Worm (Caenorhabditis elegans) whole organism, late embryonic: ENCODE measurements around the gene F55F10.3.

Source experiments
- ama-1 ChIP-seq: fragments of 150-350 bp; optimal IDR thresholded peaks from 2 replicates; lab custom pipeline; 2014
- ceh-9 ChIP-seq: sonication (generic microtip); optimal IDR thresholded peaks from 2 replicates; lab custom pipeline; 2016; ENCODE audit warnings: mild to moderate bottlenecking, missing genetic modification characterization, inconsistent platforms, missing compliant biosample characterization
- dve-1 ChIP-seq: sonication (generic microtip); optimal IDR thresholded peaks from 2 replicates; lab custom pipeline; 2017; ENCODE audit warnings: antibody characterized with exemption, mild to moderate bottlenecking, missing genetic modification characterization, missing compliant biosample characterization
- fkh-10 ChIP-seq: fragments of 150-350 bp; optimal IDR thresholded peaks from 2 replicates; lab custom pipeline; 2014; ENCODE audit warnings: missing biosample characterization, missing genetic modification reagents, missing genetic modification characterization
- mec-3 ChIP-seq: sonication (generic microtip); optimal IDR thresholded peaks from 2 replicates; lab custom pipeline; 2016; ENCODE audit warnings: borderline replicate concordance, missing genetic modification characterization, missing compliant biosample characterization
- nhr-232 ChIP-seq: sonication (generic microtip); optimal IDR thresholded peaks from 2 replicates; lab custom pipeline; 2016; ENCODE audit warnings: missing genetic modification characterization, missing compliant biosample characterization
- ref-2 ChIP-seq: sonication (generic microtip); optimal IDR thresholded peaks from 2 replicates; lab custom pipeline; 2016; ENCODE audit warnings: missing genetic modification characterization, missing compliant biosample characterization
- unc-86 ChIP-seq: sonication (generic microtip); optimal IDR thresholded peaks from 2 replicates; lab custom pipeline; 2016; ENCODE audit warnings: missing genetic modification characterization, missing compliant biosample characterization

DNA sequence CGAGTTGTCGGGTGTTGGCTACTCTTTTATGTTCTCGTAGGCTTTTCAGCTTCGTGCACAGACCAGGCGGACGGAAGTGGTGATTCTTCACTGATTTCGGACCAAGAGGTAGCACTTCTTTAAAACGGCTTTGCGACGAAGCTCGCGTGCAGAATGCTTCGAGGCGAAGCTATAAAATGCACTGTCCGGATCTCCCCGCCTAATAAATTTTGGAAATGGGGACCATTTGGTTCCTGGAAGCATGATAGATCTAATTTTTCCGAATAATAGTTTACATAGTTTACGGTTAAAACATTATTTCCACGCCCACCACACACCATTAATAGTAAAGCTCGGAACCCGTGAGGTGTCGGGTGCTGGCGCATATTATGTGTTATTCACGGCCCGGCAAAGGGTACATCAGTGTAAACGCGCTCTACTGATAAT, 12.2 kb upstream of the F55F10.3 start:
- no peak for TF ChIP-seq nhr-232 (tag; lab: Kevin White, UChicago)
- TF ChIP-seq fkh-10 (GFP tag; lab: Kevin White, UChicago): no peak
- TF ChIP-seq ama-1: no peak
- no peak for TF ChIP-seq dve-1 (tag; lab: Kevin White, UChicago)
- no peak for TF ChIP-seq mec-3 (tag; lab: Kevin White, UChicago)
- TF ChIP-seq ceh-9: no peak
- TF ChIP-seq ref-2 (tag; lab: Kevin White, UChicago): no peak
- TF ChIP-seq unc-86: no peak
